Worm (Caenorhabditis elegans): ENCODE results near the gene T22C8.3.
A peak's percentile ranks its signal among the peaks of the same experiment; 100 is the strongest.

The T22C8.3 gene

ce11 chrII:8650644-8651159 is 28.9 kb upstream of the T22C8.3 start, which contains the start of gene pyr-1:
pyr-1 (plus strand) TSS chrII:8651109.
- TF ChIP-seq ces-1 (GFP tag; optimal IDR thresholded peaks at IDR 0.05) (no peak), pha-4 (tag; optimal IDR thresholded peaks at IDR 0.05) (no peak), mls-2 (tag; optimal IDR thresholded peaks at IDR 0.05) (no peak), blmp-1 (tag; optimal IDR thresholded peaks at IDR 0.05) (no peak), sptf-1 (tag; optimal IDR thresholded peaks at IDR 0.05) (no peak), nhr-237 (tag; optimal IDR thresholded peaks at IDR 0.05) (no peak), ham-2 (GFP tag; optimal IDR thresholded peaks at IDR 0.05) (no peak)

- no peak for TF ChIP-seq mab-5 (tag; optimal IDR thresholded peaks at IDR 0.05)
- no peak for TF ChIP-seq sptf-1 (tag; optimal IDR thresholded peaks at IDR 0.05)
- no peak for TF ChIP-seq cnd-1 (tag; optimal IDR thresholded peaks at IDR 0.05)
- no peak for TF ChIP-seq snpc-4 (tag; optimal IDR thresholded peaks at IDR 0.05)
- TF ChIP-seq lin-13 (tag; optimal IDR thresholded peaks at IDR 0.05): no peak
- TF ChIP-seq tbx-8 (GFP tag; optimal IDR thresholded peaks at IDR 0.05): no peak
- no peak for TF ChIP-seq lsy-2 (tag; optimal IDR thresholded peaks at IDR 0.05)
- TF ChIP-seq ztf-11 (tag; optimal IDR thresholded peaks at IDR 0.05): no peak
- no peak for TF ChIP-seq unc-120 (tag; optimal IDR thresholded peaks at IDR 0.05; ENCODE audit: poor library complexity, severe bottlenecking)
- no peak for TF ChIP-seq elt-3 (tag; optimal IDR thresholded peaks at IDR 0.05)
- no peak for TF ChIP-seq nhr-12 (tag; optimal IDR thresholded peaks at IDR 0.05)
- TF ChIP-seq nhr-28 (tag; optimal IDR thresholded peaks at IDR 0.05): no peak
- TF ChIP-seq unc-62 (GFP tag; optimal IDR thresholded peaks at IDR 0.05): no peak
- TF ChIP-seq nhr-2 (tag; optimal IDR thresholded peaks at IDR 0.05): no peak
- TF ChIP-seq zip-8 (tag; optimal IDR thresholded peaks at IDR 0.05): no peak
- no peak for TF ChIP-seq ham-2 (GFP tag; optimal IDR thresholded peaks at IDR 0.05)
Measured at ce11 chrII:8648843-8649242, 27.1 kb upstream of the T22C8.3 start.

ce11 chrII:8646437-8646836 is 24.7 kb upstream of the T22C8.3 start:
- no peak for TF ChIP-seq sem-2 (GFP tag; optimal IDR thresholded peaks at IDR 0.05)
- no peak for TF ChIP-seq bed-3 (GFP tag; optimal IDR thresholded peaks at IDR 0.05)
- TF ChIP-seq ceh-43 (GFP tag; optimal IDR thresholded peaks at IDR 0.05): no peak
- no peak for TF ChIP-seq elt-1 (tag; optimal IDR thresholded peaks at IDR 0.05; ENCODE audit: borderline replicate concordance, insufficient read depth)

ce11 chrII:8643627-8644356 is 22.0 kb upstream of the T22C8.3 start:
- peak; percentile 60 for TF ChIP-seq ces-1 (GFP tag; optimal IDR thresholded peaks at IDR 0.05)
- TF ChIP-seq mep-1 (tag; optimal IDR thresholded peaks at IDR 0.05): no peak
- TF ChIP-seq unc-62 (GFP tag; optimal IDR thresholded peaks at IDR 0.05): peak; percentile 2

- TF ChIP-seq flh-1 (GFP tag; optimal IDR thresholded peaks at IDR 0.05): no peak
- peak; percentile 86 for TF ChIP-seq blmp-1 (tag; optimal IDR thresholded peaks at IDR 0.05)
- no peak for TF ChIP-seq mls-2 (tag; optimal IDR thresholded peaks at IDR 0.05)
- TF ChIP-seq mep-1 (tag; optimal IDR thresholded peaks at IDR 0.05): no peak
- no peak for TF ChIP-seq bed-3 (GFP tag; optimal IDR thresholded peaks at IDR 0.05)
Measured at ce11 chrII:8642376-8642775, 20.6 kb upstream of the T22C8.3 start.

ce11 chrII:8641131-8641530 is 19.3 kb upstream of the T22C8.3 start, which contains the start of gene D2085.7:
D2085.7 (plus strand) TSS chrII:8641381.
- peak; percentile 56 for TF ChIP-seq ham-2 (GFP tag; optimal IDR thresholded peaks at IDR 0.05)
- TF ChIP-seq lsy-2 (tag; optimal IDR thresholded peaks at IDR 0.05): no peak

ce11 chrII:8640503-8640902 is 18.7 kb upstream of the T22C8.3 start:
- TF ChIP-seq blmp-1 (tag; optimal IDR thresholded peaks at IDR 0.05) (no peak), hlh-1 (tag; optimal IDR thresholded peaks at IDR 0.05) (no peak)

All from whole organism, mixed stage, embryonic.